Worm (Caenorhabditis elegans): ENCODE results near the gene sri-9.

DNA sequence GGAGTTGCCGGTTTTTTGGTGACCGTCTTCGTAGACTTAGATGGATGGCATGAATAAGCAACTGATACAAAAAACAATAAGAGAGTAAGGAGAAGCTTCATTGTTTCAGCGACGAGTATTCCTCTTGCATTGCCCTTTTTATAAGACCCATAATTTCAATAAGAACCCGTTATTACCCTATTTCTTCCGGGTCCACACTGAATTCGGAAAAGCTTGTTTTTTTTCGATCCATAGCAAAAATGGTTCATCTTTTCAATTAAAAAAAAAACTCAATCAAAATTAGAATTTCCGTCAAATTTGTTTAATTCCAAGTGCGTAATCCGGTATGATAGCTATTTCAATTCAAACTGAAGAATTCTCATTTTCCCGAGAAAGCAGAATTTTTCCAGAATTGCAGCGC is 14.2 kb upstream of the sri-9 start, which contains the start of gene Y102A5C.40:
- TF ChIP-seq W03F9.2 (tag; optimal IDR thresholded peaks at IDR 0.05) (no peak), him-1 (tag; optimal IDR thresholded peaks at IDR 0.05) (no peak), dao-5 (tag; optimal IDR thresholded peaks at IDR 0.05) (no peak)

Measured in whole organism, L4/young adult.